Worm (Caenorhabditis elegans): ENCODE data around the gene C14A11.2.
A peak's percentile ranks its signal among the peaks of the same experiment; 100 is the strongest.

ce11 chrX:2793527-2793926, 9.4 kb upstream of the C14A11.2 start:
- TF ChIP-seq tbx-11 (GFP tag; IDR thresholded peaks at IDR 0.05): no peak
- TF ChIP-seq ama-1 (optimal IDR thresholded peaks at IDR 0.05): no peak
- no peak for TF ChIP-seq ceh-13 (GFP tag; optimal IDR thresholded peaks at IDR 0.05)
- no peak for TF ChIP-seq B0310.2 (tag; optimal IDR thresholded peaks at IDR 0.05)
- no peak for TF ChIP-seq aly-1 (tag; optimal IDR thresholded peaks at IDR 0.05)
- TF ChIP-seq ceh-36 (tag; optimal IDR thresholded peaks at IDR 0.05): peak; percentile 62
- TF ChIP-seq flt-1 (GFP tag; IDR thresholded peaks at IDR 0.05): no peak
- no peak for TF ChIP-seq F13C5.2 (tag; optimal IDR thresholded peaks at IDR 0.05)
- TF ChIP-seq hmg-4 (GFP tag; optimal IDR thresholded peaks at IDR 0.05): peak; percentile 32
- no peak; the same call in 1 of the 2 replicates for TF ChIP-seq tbx-37 (GFP tag; conservative IDR thresholded peaks at IDR 0.05)
- no peak for TF ChIP-seq ets-7 (tag; optimal IDR thresholded peaks at IDR 0.05)
- TF ChIP-seq sea-1 (GFP tag; conservative IDR thresholded peaks at IDR 0.05): no peak

Measured in whole organism, early embryonic.